Fruit fly (Drosophila melanogaster) Kc167 (cell line): Measurements from ENCODE around the gene CG11504.

Experiments used
- Myc ChIP-seq: fragments of >200 bp; optimal IDR thresholded peaks from 2 replicates; lab custom pipeline; 2017; ENCODE audit warnings: missing external identifiers
- Sin3A ChIP-seq: fragments of >200 bp; optimal IDR thresholded peaks from 2 replicates; lab custom pipeline; 2018; ENCODE audit warnings: missing external identifiers
- h ChIP-seq: fragments of >200 bp; optimal IDR thresholded peaks from 3 replicates; lab custom pipeline; 2018; ENCODE audit warnings: missing external identifiers
- insv ChIP-seq: fragments of >200 bp; optimal IDR thresholded peaks from 3 replicates; lab custom pipeline; 2018; ENCODE audit warnings: missing external identifiers
- psq ChIP-seq: fragments of >200 bp; optimal IDR thresholded peaks from 2 replicates; lab custom pipeline; 2017; ENCODE audit warnings: missing external identifiers
- ttk ChIP-seq: sonication (Bioruptor generic); optimal IDR thresholded peaks from 2 replicates; lab custom pipeline; 2017; ENCODE audit warnings: missing external identifiers

The CG11504 gene

DNA sequence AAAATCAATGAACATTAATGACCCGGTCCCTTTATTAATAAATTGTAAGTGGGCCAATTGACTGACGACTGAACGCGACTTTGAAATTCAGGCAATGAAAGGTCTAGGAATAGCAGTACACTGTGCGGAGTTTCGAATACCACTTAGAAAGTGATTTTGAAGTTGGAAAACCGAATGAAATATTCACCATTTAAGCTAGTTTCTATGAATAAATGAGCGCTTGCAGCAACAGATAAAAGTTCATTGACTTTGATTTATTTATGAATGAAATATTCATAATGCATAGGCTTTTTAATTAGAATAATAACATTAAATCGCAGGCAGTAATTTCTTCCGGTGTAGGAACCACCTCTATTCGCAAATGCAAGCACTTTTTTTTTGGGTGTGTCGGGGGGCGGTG lies 23.3 kb downstream of the CG11504 start:
- no peak for TF ChIP-seq h (lab: Kevin White, UChicago)
- no peak for TF ChIP-seq psq (lab: Kevin White, UChicago)
- no peak for TF ChIP-seq insv (lab: Kevin White, UChicago)
- TF ChIP-seq Myc (lab: Kevin White, UChicago) = no peak
- no peak for TF ChIP-seq ttk (lab: Kevin White, UChicago)
- TF ChIP-seq Sin3A (lab: Kevin White, UChicago) = no peak

DNA sequence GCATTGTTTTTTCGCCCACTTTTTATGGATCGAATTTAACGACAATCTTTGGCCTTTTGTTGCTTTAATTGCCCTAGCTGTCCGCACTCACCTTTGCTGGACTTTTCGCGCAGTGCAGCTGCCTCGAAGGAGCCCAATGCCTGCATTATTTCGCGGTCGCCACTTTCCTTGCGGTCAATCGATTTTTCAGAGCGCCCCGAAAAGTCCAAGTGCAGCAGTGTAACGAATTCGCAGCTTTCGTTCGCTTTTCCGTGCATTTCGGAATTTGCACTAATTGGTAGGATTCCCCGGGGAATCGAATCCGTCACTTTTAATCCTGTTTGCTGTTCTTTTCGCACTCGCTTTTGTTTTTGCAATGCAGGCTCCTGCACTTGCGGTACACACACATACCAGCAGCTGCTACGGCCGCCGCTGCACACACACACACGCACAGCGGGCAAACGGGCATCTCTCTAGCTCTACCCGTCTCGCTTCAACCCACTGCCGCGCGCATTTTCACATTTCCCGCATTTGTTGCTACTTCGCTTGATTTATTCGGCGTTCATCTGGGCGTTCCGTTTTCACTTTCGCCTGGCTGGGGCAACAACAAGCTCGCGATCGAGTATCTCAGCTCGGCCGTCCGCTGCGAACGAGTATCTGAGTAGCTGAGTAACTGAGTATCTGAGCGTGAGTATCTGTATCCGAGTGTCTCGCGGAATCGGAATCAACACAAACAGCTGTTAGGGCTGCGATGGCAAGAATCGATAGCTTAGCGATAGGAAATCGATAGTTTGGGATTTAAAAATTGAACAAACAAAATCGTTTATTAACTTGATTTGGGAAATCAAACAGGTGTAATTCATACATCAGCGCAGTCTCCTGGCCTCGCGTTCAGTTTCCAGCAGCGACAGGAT lies 24.1 kb downstream of the CG11504 start, which contains the start of gene Mgat2:
Mgat2 (minus strand) TSS at position 663 of the 893 bp plus-strand sequence.
- no peak for TF ChIP-seq h (lab: Kevin White, UChicago)
- no peak for TF ChIP-seq Myc (lab: Kevin White, UChicago)
- TF ChIP-seq ttk (lab: Kevin White, UChicago) = no peak
- no peak for TF ChIP-seq Sin3A (lab: Kevin White, UChicago)
- TF ChIP-seq psq (lab: Kevin White, UChicago) = no peak
- TF ChIP-seq insv (lab: Kevin White, UChicago) = no peak

DNA sequence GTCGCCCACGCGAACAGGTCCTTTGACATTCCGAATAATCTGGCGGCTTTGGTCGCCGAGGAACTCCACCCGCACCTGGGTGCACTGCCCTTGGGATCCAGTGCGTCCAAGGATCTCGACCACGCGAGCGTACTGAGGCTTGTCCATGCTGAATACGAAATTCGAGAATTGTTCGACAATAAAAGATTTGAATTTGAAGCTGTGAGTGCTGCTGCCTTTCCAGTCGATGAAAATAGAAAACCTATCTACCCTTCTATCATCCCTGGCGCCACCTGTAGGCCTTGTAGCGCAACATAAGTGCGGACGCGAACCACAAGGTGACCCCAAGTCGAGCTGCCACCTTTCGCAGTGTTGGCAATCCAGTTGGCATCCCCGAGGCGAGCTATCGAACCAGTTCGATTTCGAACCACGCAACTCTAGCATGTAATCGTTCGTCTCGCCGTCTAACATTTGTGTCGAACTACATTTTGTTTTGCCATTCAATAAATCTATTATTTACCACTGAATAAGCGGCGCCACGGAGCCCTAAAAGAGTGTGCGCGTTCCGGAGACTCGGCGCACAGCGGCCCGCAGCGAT lies 24.8 kb downstream of the CG11504 start, which contains the start of the genes RpS28a and Axn:
RpS28a (minus strand) TSS at position 197 of the 577 bp plus-strand sequence.
Axn (plus strand) TSS at position 391 of the 577 bp plus-strand sequence.
- TF ChIP-seq ttk (lab: Kevin White, UChicago) (no peak), psq (lab: Kevin White, UChicago) (no peak), Myc (lab: Kevin White, UChicago) (no peak), insv (lab: Kevin White, UChicago) (no peak), h (lab: Kevin White, UChicago) (no peak)

DNA sequence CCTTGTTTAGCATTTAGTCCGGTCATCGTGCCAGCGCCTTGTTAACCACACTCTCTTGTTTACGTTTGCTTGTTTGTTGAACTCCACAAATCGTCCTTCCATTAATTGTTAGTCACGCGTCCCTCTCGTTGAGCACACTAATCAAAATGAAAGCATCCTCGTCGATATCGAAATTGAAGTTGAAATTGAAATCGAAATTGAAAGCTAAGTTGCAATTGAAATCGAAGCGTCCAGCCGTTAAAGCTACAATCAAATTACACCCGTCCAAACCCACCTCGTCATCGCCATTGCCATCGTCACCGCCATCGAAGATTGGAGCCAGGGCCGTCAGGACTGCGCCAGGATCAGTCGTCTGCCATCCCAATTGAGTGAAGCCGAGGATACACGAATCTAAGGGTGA lies 25.7 kb downstream of the CG11504 start:
- TF ChIP-seq insv (lab: Kevin White, UChicago) (no peak), Sin3A (lab: Kevin White, UChicago) (no peak), psq (lab: Kevin White, UChicago) (no peak), h (lab: Kevin White, UChicago) (no peak), ttk (lab: Kevin White, UChicago) (no peak), Myc (lab: Kevin White, UChicago) (no peak)

DNA sequence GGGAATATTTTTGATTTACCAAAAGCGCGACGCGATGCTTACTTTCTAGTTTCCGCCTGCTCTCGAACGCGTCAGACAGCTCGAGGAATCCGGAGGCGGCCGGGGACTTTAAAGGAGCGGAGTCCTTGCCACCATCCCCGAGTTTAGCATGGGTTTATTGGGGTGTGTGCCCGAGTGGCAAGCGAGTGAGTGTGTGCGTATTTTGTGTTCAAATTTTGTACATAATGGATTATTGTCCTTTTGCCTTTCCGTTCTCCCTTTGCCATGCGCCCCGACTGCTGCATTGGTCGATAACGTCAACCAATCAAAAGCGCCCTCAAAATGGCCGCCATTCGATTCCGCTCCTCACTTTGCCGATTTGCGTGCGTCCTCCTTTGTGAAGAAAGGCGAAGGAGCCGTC lies 32.4 kb downstream of the CG11504 start:
- no peak for TF ChIP-seq insv (lab: Kevin White, UChicago)
- TF ChIP-seq Sin3A (lab: Kevin White, UChicago) = no peak

DNA sequence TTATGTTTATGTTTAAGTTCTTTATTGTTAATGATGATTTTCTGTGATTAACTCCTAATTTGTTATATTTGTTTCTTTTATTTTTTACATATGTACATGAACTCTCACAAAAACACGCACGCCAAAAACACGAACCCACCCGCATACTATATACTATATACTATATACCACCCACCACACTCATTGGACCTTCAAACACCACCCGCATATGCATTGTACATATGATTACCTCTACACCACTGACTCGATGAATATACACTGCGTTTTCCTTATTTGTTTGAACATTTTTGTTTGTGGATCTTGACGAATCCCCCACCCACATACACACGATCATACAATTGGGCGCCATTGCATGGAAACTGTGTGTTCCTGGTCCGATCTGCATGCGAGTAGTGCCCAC lies 34.6 kb downstream of the CG11504 start:
- TF ChIP-seq h (lab: Kevin White, UChicago) (no peak), insv (lab: Kevin White, UChicago) (no peak), Sin3A (lab: Kevin White, UChicago) (no peak), psq (lab: Kevin White, UChicago) (no peak), ttk (lab: Kevin White, UChicago) (no peak), Myc (lab: Kevin White, UChicago) (no peak)

DNA sequence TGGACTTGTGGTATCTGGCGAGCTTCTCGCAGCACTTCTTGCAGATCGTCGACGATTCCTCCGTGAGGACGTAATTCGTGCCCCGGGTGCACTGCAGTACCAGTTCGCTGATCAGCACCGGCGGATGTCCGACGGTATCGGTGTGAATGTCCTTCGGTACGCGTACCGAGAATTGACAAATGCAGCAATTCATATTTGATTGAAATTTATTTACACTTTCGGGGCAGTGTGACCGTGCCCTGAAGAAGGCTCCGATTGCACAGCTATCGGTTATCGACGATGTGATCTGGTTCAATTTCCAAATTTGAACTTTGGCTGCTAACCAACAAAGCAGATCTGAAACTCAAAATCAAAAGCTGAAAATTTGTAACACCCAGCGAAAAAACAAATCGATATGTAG lies 38.9 kb downstream of the CG11504 start, which contains the start of gene ZIPIC:
ZIPIC (minus strand) TSS at position 262 of the 400 bp plus-strand sequence.
- TF ChIP-seq insv (lab: Kevin White, UChicago) = no peak

DNA sequence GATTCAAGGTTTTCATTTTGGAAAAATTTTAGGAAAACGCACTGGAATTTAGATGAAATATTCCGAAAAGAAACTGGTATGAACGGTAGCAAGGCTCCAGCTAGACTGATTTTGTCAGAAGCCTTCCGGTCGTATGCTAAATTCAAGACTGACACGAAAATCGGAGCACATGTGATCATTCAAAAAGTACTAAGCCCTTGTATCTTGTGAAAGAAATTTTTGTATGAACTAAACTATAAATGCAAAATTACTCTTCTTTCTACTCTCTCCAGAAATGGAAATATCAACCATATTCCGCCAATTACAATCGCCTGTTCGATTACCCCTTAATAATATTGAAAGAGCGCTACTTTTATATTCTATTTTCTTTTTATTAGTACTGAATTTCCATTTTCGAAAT lies 39.9 kb downstream of the CG11504 start, which contains the start of gene ocn:
ocn (minus strand) TSS at position 101 of the 400 bp plus-strand sequence.
- no peak for TF ChIP-seq Sin3A (lab: Kevin White, UChicago)
- TF ChIP-seq ttk (lab: Kevin White, UChicago) = no peak
- TF ChIP-seq psq (lab: Kevin White, UChicago) = no peak
- TF ChIP-seq h (lab: Kevin White, UChicago) = no peak
- no peak for TF ChIP-seq Myc (lab: Kevin White, UChicago)
- no peak for TF ChIP-seq insv (lab: Kevin White, UChicago)

DNA sequence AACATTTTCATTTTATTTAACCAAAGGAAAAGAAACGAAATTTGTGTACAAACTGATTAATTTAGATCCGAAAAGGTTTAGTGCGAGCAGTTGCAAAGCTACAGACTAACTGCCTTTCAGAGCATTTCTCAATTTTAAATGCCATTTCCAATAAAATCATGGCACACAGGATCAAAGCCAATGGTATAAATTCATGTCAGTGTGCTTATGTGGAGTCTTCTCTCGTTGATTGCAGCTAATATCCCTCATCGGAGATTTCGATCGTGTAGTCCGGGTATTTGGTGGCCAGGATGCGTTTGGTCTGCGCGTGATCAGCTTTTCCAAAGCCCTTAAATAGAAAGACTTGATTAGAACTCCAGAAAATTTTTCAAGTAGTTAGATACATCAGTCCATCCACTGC lies 40.9 kb downstream of the CG11504 start, which contains the start of gene janB:
janB (minus strand) TSS at position 101 of the 400 bp plus-strand sequence.
- no peak for TF ChIP-seq ttk (lab: Kevin White, UChicago)

DNA sequence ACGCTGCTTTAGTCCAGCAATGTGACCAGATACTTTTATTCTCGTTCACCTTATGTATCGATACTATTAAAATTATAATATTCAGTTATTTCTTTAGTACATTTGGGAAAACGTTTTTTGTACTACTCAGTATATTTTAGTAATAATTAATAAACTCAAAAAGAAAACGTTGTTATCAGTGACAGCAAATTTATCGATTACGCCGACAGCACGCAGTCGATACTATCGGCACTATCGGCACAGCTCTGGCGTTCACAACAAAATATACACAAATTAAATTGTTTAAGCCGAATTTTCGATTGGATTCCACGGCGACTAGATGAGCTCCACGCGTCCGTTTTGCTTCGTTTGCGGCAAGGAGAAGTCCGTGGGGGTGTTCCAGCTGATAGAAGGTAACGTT lies 41.8 kb downstream of the CG11504 start, which contains the start of the genes janA, Sry-alpha and Sry-beta:
janA (minus strand) TSS at position 40 of the 400 bp plus-strand sequence.
Sry-alpha (plus strand) TSS at position 226 of the 400 bp plus-strand sequence.
Sry-beta (plus strand) TSS at position 226 of the 400 bp plus-strand sequence.
- no peak for TF ChIP-seq Myc (lab: Kevin White, UChicago)
- no peak for TF ChIP-seq h (lab: Kevin White, UChicago)
- no peak for TF ChIP-seq insv (lab: Kevin White, UChicago)
- TF ChIP-seq psq (lab: Kevin White, UChicago) = no peak
- no peak for TF ChIP-seq ttk (lab: Kevin White, UChicago)
- no peak for TF ChIP-seq Sin3A (lab: Kevin White, UChicago)

DNA sequence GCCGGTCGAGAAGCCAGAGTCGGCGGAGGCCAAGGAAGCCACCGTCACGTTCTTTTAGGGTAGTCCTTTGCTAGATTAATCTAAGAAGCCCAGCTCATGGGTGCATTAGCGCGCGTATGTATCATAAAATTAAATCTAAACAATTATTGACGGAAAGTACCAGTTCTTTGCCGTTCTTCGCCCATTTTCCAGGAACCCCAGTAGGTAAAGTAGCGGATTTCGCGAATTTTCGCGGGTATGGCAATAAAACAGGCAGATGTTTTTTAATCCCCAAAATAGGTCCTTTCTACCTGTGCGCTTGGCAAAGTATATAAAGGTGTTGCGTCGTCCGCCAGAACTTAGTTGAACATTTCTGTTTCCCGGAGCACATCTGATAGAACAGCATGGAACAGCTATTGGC lies 43.2 kb downstream of the CG11504 start:
- TF ChIP-seq insv (lab: Kevin White, UChicago) = no peak
